Worm (Caenorhabditis elegans): ENCODE measurements around the gene ncx-6.

The ncx-6 gene

DNA sequence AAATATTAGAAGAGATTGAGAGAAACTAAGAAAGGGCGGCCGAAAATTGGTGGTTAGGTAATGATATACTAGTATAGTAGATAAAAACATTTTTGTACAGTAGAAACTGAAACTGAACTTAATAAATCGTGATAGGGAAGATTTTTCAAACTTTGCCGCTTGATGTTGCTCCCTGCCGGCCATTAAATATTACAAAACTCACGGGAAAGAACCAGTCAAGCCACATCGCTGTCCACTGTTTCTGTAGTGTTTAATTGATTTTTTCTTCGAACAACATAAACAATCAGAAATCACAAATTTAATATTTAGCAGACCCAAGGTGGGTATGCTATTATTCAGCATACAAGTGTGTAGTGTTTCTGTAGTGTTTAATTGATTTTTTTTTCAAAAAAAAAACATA, 37.3 kb upstream of the ncx-6 start, which contains the start of gene T05G5.5 (continued):
- TF ChIP-seq pha-4 (GFP tag; IDR thresholded peaks at IDR 0.05) (no peak), pha-4 (tag; optimal IDR thresholded peaks at IDR 0.05) (no peak), aly-2 (tag; optimal IDR thresholded peaks at IDR 0.05) (no peak), ceh-32 (tag; optimal IDR thresholded peaks at IDR 0.05; ENCODE audit: poor library complexity) (no peak), unc-130 (GFP tag; optimal IDR thresholded peaks at IDR 0.05) (no peak), egl-43 (GFP tag; IDR thresholded peaks at IDR 0.05) (no peak), lin-15B (tag; optimal IDR thresholded peaks at IDR 0.05) (no peak), zip-2 (tag; optimal IDR thresholded peaks at IDR 0.05) (no peak), tra-1 (GFP tag; IDR thresholded peaks at IDR 0.05) (no peak), mes-2 (tag; optimal IDR thresholded peaks at IDR 0.05; ENCODE audit: poor library complexity, severe bottlenecking) (peak; percentile 41), D1046.2 (GFP tag; IDR thresholded peaks at IDR 0.05) (no peak), daf-12 (tag; optimal IDR thresholded peaks at IDR 0.05) (no peak), zip-11 (GFP tag; IDR thresholded peaks at IDR 0.05) (no peak), snpc-1.2 (GFP tag; IDR thresholded peaks at IDR 0.05) (no peak), hlh-11 (tag; optimal IDR thresholded peaks at IDR 0.05) (peak; percentile 8), Y48G9A.11 (GFP tag; IDR thresholded peaks at IDR 0.05) (no peak), ama-1 (optimal IDR thresholded peaks at IDR 0.05) (no peak), ceh-82 (tag; optimal IDR thresholded peaks at IDR 0.05) (no peak), lin-29 (GFP tag; IDR thresholded peaks at IDR 0.05) (no peak), lin-1 (GFP tag; IDR thresholded peaks at IDR 0.05) (no peak), ztf-11 (tag; optimal IDR thresholded peaks at IDR 0.05) (no peak), daf-8 (GFP tag; IDR thresholded peaks at IDR 0.05) (no peak), ctbp-1 (GFP tag; IDR thresholded peaks at IDR 0.05) (no peak), mxl-2 (GFP tag; conservative IDR thresholded peaks at IDR 0.05) (no peak), aha-1 (tag) (no peak), hif-1 (tag; optimal IDR thresholded peaks at IDR 0.05) (no peak), zag-1 (tag; optimal IDR thresholded peaks at IDR 0.05) (no peak), cey-2 (tag; optimal IDR thresholded peaks at IDR 0.05; ENCODE audit: borderline replicate concordance, insufficient read depth) (no peak), unc-62 (GFP tag; optimal IDR thresholded peaks at IDR 0.05 in 1 of 2) (peak in 1 of 2 experiments; percentile 26), unc-62 (tag; optimal IDR thresholded peaks at IDR 0.05) (no peak), lim-7 (GFP tag; IDR thresholded peaks at IDR 0.05) (no peak), sdz-12 (GFP tag; optimal IDR thresholded peaks at IDR 0.05) (no peak), egl-27 (tag; optimal IDR thresholded peaks at IDR 0.05) (no peak), madf-5 (GFP tag; IDR thresholded peaks at IDR 0.05) (no peak), F44E2.7 (GFP tag; IDR thresholded peaks at IDR 0.05) (no peak), nhr-25 (tag; optimal IDR thresholded peaks at IDR 0.05; ENCODE audit: borderline replicate concordance, insufficient read depth) (no peak), mdt-29 (GFP tag; IDR thresholded peaks at IDR 0.05) (no peak), nhr-77 (tag; optimal IDR thresholded peaks at IDR 0.05) (no peak), pqm-1 (tag; optimal IDR thresholded peaks at IDR 0.05) (no peak), spr-1 (tag; optimal IDR thresholded peaks at IDR 0.05) (peak; percentile 3), jun-1 (tag; optimal IDR thresholded peaks at IDR 0.05) (no peak), ZK337.2 (GFP tag; IDR thresholded peaks at IDR 0.05) (no peak), nhr-6 (tag; optimal IDR thresholded peaks at IDR 0.05) (no peak), php-3 (GFP tag; IDR thresholded peaks at IDR 0.05) (no peak), dmd-6 (GFP tag; IDR thresholded peaks at IDR 0.05) (no peak), nhr-28 (tag; optimal IDR thresholded peaks at IDR 0.05) (peak; percentile 26), dmd-9 (GFP tag; IDR thresholded peaks at IDR 0.05) (0 out of 2 replicates have a peak, but pooled peaks have one; percentile 6), Y75B8A.6 (GFP tag; IDR thresholded peaks at IDR 0.05) (no peak), ces-1 (GFP tag; optimal IDR thresholded peaks at IDR 0.05) (no peak), spr-3 (GFP tag; optimal IDR thresholded peaks at IDR 0.05) (no peak), T20F7.1 (GFP tag; optimal IDR thresholded peaks at IDR 0.05) (no peak), ZK546.5 (tag; optimal IDR thresholded peaks at IDR 0.05) (no peak), F26F4.8 (GFP tag; conservative IDR thresholded peaks at IDR 0.05) (no peak)

All from whole organism, L4 larva.